Fruit fly (Drosophila melanogaster) whole organism, embryonic: ENCODE results near the gene CG14618.

Source experiments
- Bgb ChIP-seq: fragments of 200-800 bp; sonication (Bioruptor generic); IDR thresholded peaks from 2 replicates; pipeline ENCODE4 v1.3.6; 2022; ENCODE audit warnings: missing biosample characterization, missing genetic modification characterization; ENCODE audit not compliant: partially characterized antibody
- CG10209 ChIP-seq: fragments of 200-800 bp; sonication (Bioruptor generic); optimal IDR thresholded peaks from 3 replicates; lab custom pipeline; 2017; ENCODE audit warnings: missing biosample characterization, mild to moderate bottlenecking, missing genetic modification characterization, missing genetic modification reagents
- CG11695 ChIP-seq: fragments of 200-800 bp; sonication (Bioruptor generic); IDR thresholded peaks from 3 replicates; pipeline ENCODE4 v1.3.6; 2022; ENCODE audit warnings: missing biosample characterization, missing genetic modification characterization
- CG12769 ChIP-seq: fragments of 200-800 bp; sonication (Bioruptor generic); optimal IDR thresholded peaks from 2 replicates; lab custom pipeline; 2019; ENCODE audit warnings: missing biosample characterization, mild to moderate bottlenecking, missing genetic modification characterization, moderate library complexity
- CG15269 ChIP-seq: fragments of 200-800 bp; sonication (Bioruptor generic); optimal IDR thresholded peaks from 2 replicates; lab custom pipeline; 2018; ENCODE audit warnings: missing biosample characterization, mild to moderate bottlenecking, missing genetic modification characterization, moderate library complexity
- CG17359 ChIP-seq: fragments of 200-800 bp; sonication (Bioruptor generic); optimal IDR thresholded peaks from 3 replicates; lab custom pipeline; 2018; ENCODE audit warnings: missing biosample characterization, mild to moderate bottlenecking, missing genetic modification characterization, moderate library complexity
- CG17829 ChIP-seq: fragments of 200-800 bp; optimal IDR thresholded peaks from 2 replicates; lab custom pipeline; 2019; ENCODE audit warnings: missing biosample characterization, mild to moderate bottlenecking, missing genetic modification characterization, moderate library complexity
- CG17912 ChIP-seq: fragments of 200-800 bp; sonication (Bioruptor generic); optimal IDR thresholded peaks from 2 replicates; lab custom pipeline; 2018; ENCODE audit warnings: missing biosample characterization, mild to moderate bottlenecking, missing genetic modification characterization
- CG2120 ChIP-seq: fragments of 200-800 bp; sonication (Bioruptor generic); optimal IDR thresholded peaks from 3 replicates; lab custom pipeline; 2016; ENCODE audit warnings: missing biosample characterization, missing genetic modification characterization
- CG2678 ChIP-seq: fragments of 200-800 bp; sonication (Bioruptor generic); optimal IDR thresholded peaks from 3 replicates; lab custom pipeline; 2019; ENCODE audit warnings: missing biosample characterization, mild to moderate bottlenecking, missing genetic modification characterization, moderate library complexity
- CG2712 ChIP-seq: fragments of 200-800 bp; optimal IDR thresholded peaks from 3 replicates; lab custom pipeline; 2019; ENCODE audit warnings: missing biosample characterization, mild to moderate bottlenecking, missing genetic modification characterization, moderate library complexity
- CG32772 ChIP-seq: fragments of 200-800 bp; sonication (Bioruptor generic); IDR thresholded peaks from 2 replicates; pipeline ENCODE4 v1.3.6; 2022; ENCODE audit warnings: missing biosample characterization, missing genetic modification characterization
- CG3281 ChIP-seq: fragments of 200-800 bp; sonication (Bioruptor generic); optimal IDR thresholded peaks from 3 replicates; lab custom pipeline; 2017; ENCODE audit warnings: missing biosample characterization, mild to moderate bottlenecking, missing genetic modification characterization
- CoRest ChIP-seq: fragments of 200-800 bp; sonication (Bioruptor generic); optimal IDR thresholded peaks from 3 replicates; lab custom pipeline; 2018; ENCODE audit warnings: missing biosample characterization, mild to moderate bottlenecking, missing genetic modification characterization, moderate library complexity
- Ets65A ChIP-seq: fragments of 200-800 bp; sonication (Bioruptor generic); peaks from one replicate; lab custom pipeline; 2016; ENCODE audit warnings: missing biosample characterization, missing genetic modification characterization
- Fer1 ChIP-seq: fragments of 200-800 bp; sonication (Bioruptor generic); optimal IDR thresholded peaks from 2 replicates; lab custom pipeline; 2017; ENCODE audit warnings: missing biosample characterization, mild to moderate bottlenecking, missing genetic modification characterization
- Med ChIP-seq: fragments of 200-800 bp; sonication (Bioruptor generic); peaks from one replicate; lab custom pipeline; 2016; ENCODE audit warnings: missing biosample characterization, missing genetic modification characterization, mild to moderate bottlenecking, inconsistent platforms, moderate library complexity
- Pdp1 ChIP-seq, 2 experiments: fragments of 200-800 bp; sonication (Bioruptor generic); optimal IDR thresholded peaks; 3 replicates each; lab custom pipeline; 2016; ENCODE audit warnings: missing biosample characterization in 2 of 2, missing genetic modification characterization in 2 of 2, mild to moderate bottlenecking in 1 of 2, moderate library complexity in 1 of 2
- Ptx1 ChIP-seq: fragments of 200-800 bp; sonication (Bioruptor generic); IDR thresholded peaks from 2 replicates; pipeline ENCODE4 v1.3.6; 2022; ENCODE audit warnings: missing biosample characterization, missing genetic modification characterization
- Rfx ChIP-seq: fragments of 200-800 bp; sonication (Bioruptor generic); IDR thresholded peaks from 2 replicates; pipeline ENCODE4 v1.3.6; 2022; ENCODE audit warnings: missing biosample characterization, missing genetic modification characterization
- ab ChIP-seq: fragments of 200-800 bp; sonication (Bioruptor generic); optimal IDR thresholded peaks from 2 replicates; lab custom pipeline; 2016; ENCODE audit warnings: missing biosample characterization, missing genetic modification characterization
- chinmo ChIP-seq: fragments of 200-800 bp; sonication (Bioruptor generic); IDR thresholded peaks from 4 replicates; pipeline ENCODE4 v1.3.6; 2022; ENCODE audit warnings: missing biosample characterization, missing genetic modification characterization; ENCODE audit not compliant: partially characterized antibody
- crp ChIP-seq, 2 experiments: fragments of 200-800 bp; sonication (Bioruptor generic); optimal IDR thresholded peaks; 2 replicates in 1 of 2; 3 replicates in 1 of 2; lab custom pipeline; 2017; ENCODE audit warnings: missing biosample characterization in 2 of 2, missing genetic modification characterization in 2 of 2, mild to moderate bottlenecking in 1 of 2, moderate library complexity in 1 of 2
- disco-r ChIP-seq: fragments of 200-800 bp; sonication (Bioruptor generic); optimal IDR thresholded peaks from 2 replicates; lab custom pipeline; 2016; ENCODE audit warnings: missing biosample characterization, missing genetic modification characterization
- fd3F ChIP-seq: fragments of 200-800 bp; sonication (Bioruptor generic); optimal IDR thresholded peaks from 2 replicates; lab custom pipeline; 2018; ENCODE audit warnings: missing biosample characterization, mild to moderate bottlenecking, missing genetic modification characterization, moderate library complexity
- gem ChIP-seq: fragments of 200-800 bp; sonication (Bioruptor generic); optimal IDR thresholded peaks from 2 replicates; lab custom pipeline; 2019; ENCODE audit warnings: missing biosample characterization, mild to moderate bottlenecking, missing genetic modification characterization, moderate library complexity
- gfzf ChIP-seq: fragments of 200-800 bp; sonication (Bioruptor generic); optimal IDR thresholded peaks from 2 replicates; lab custom pipeline; 2016; ENCODE audit warnings: missing biosample characterization, mild to moderate bottlenecking, missing genetic modification characterization, moderate library complexity
- grau ChIP-seq: fragments of 200-800 bp; optimal IDR thresholded peaks from 3 replicates; lab custom pipeline; 2019; ENCODE audit warnings: missing biosample characterization, mild to moderate bottlenecking, missing genetic modification characterization, moderate library complexity
- gsb ChIP-seq: fragments of 200-800 bp; sonication (Bioruptor generic); IDR thresholded peaks from 2 replicates; pipeline ENCODE4 v1.3.6; 2022; ENCODE audit warnings: missing biosample characterization, missing genetic modification characterization
- lilli ChIP-seq: fragments of 200-800 bp; sonication (Bioruptor generic); optimal IDR thresholded peaks from 3 replicates; lab custom pipeline; 2016; ENCODE audit warnings: missing biosample characterization, missing genetic modification characterization
- pnt ChIP-seq: fragments of 200-800 bp; sonication (Bioruptor generic); optimal IDR thresholded peaks from 3 replicates; lab custom pipeline; 2016; ENCODE audit warnings: missing biosample characterization, missing genetic modification characterization
- pros ChIP-seq: fragments of 200-800 bp; sonication (Bioruptor generic); optimal IDR thresholded peaks from 3 replicates; lab custom pipeline; 2019; ENCODE audit warnings: missing biosample characterization, mild to moderate bottlenecking, missing genetic modification characterization, moderate library complexity
- row ChIP-seq: fragments of 200-800 bp; sonication (Bioruptor generic); IDR thresholded peaks from 3 replicates; pipeline ENCODE4 v1.3.6; 2022; ENCODE audit warnings: missing biosample characterization, missing genetic modification characterization
- sd ChIP-seq: fragments of 200-800 bp; sonication (Bioruptor generic); optimal IDR thresholded peaks from 3 replicates; lab custom pipeline; 2018; ENCODE audit warnings: missing biosample characterization, mild to moderate bottlenecking, missing genetic modification characterization, moderate library complexity
- sens ChIP-seq: fragments of 200-800 bp; sonication (Bioruptor generic); peaks from one replicate; lab custom pipeline; 2016; ENCODE audit warnings: missing biosample characterization, missing genetic modification characterization
- slbo ChIP-seq: fragments of 200-800 bp; sonication (Bioruptor generic); IDR thresholded peaks from 2 replicates; pipeline ENCODE4 v1.3.6; 2022; ENCODE audit warnings: missing biosample characterization, missing genetic modification characterization
- tx ChIP-seq: fragments of 200-800 bp; sonication (Bioruptor generic); optimal IDR thresholded peaks from 2 replicates; lab custom pipeline; 2016; ENCODE audit warnings: missing biosample characterization, missing genetic modification characterization
- vvl ChIP-seq: fragments of 200-800 bp; sonication (Bioruptor generic); IDR thresholded peaks from 2 replicates; pipeline ENCODE4 v1.3.6; 2022; ENCODE audit warnings: missing biosample characterization, missing genetic modification characterization
- z ChIP-seq: fragments of 200-800 bp; sonication (Bioruptor generic); IDR thresholded peaks from 3 replicates; pipeline ENCODE4 v1.3.6; 2022; ENCODE audit warnings: missing biosample characterization, missing genetic modification characterization

The CG14618 gene

dm6 chrX:22471819-22472218 lies 1.7 kb upstream of the CG14618 start, which contains the start of gene CG14613 (continued):
- TF ChIP-seq pnt (GFP tag; lab: Kevin White, UChicago) (no peak), CG17829 (tag; lab: Kevin White, UChicago) (no peak), CG15269 (tag; lab: Kevin White, UChicago) (no peak), tx (no peak), z (no peak), CG10209 (GFP tag; lab: Kevin White, UChicago) (no peak)

- TF ChIP-seq Pdp1 (GFP tag; optimal IDR thresholded peaks at IDR 0.05; lab: Kevin White, UChicago), result peak in 1 of 2 experiments; percentile 75
- TF ChIP-seq pros (GFP tag; lab: Kevin White, UChicago), result no peak
- no peak for TF ChIP-seq ab (GFP tag; lab: Kevin White, UChicago)
Measured at dm6 chrX:22474881-22475280, 1.4 kb downstream of the CG14618 start.

- TF ChIP-seq disco-r (GFP tag; lab: Kevin White, UChicago) (no peak), CG17359 (tag; lab: Kevin White, UChicago) (peak; percentile 4), vvl (GFP tag; lab: Robert Waterston, UW) (peak; percentile 66), gem (tag; lab: Kevin White, UChicago) (peak; percentile 20), CG2120 (GFP tag; lab: Kevin White, UChicago) (peak; percentile 41), slbo (GFP tag; lab: Robert Waterston, UW) (peak; percentile 17; the same call in 1 of the 2 replicates), CG32772 (GFP tag; lab: Robert Waterston, UW) (peak; percentile 38; the same call in 1 of the 2 replicates), Ets65A (GFP tag; lab: Kevin White, UChicago) (peak; percentile 4), CG11695 (GFP tag; lab: Robert Waterston, UW) (peak; percentile 73), Med (GFP tag; lab: Kevin White, UChicago) (peak; percentile 59), CG17912 (GFP tag; lab: Kevin White, UChicago) (no peak), CG2712 (peak; percentile 7), CG12769 (tag; lab: Kevin White, UChicago) (peak; percentile 0), row (GFP tag; lab: Robert Waterston, UW) (peak; percentile 23; the same call in 1 of the 3 replicates), lilli (peak; percentile 18), CG2678 (tag; lab: Kevin White, UChicago) (peak; percentile 30), chinmo (GFP tag; lab: Robert Waterston, UW) (peak; percentile 57; the same call in 1 of the 4 replicates), Bgb (GFP tag; lab: Robert Waterston, UW) (0 out of 2 replicates have a peak, but pooled peaks have one; percentile 10), Ptx1 (GFP tag; lab: Robert Waterston, UW) (0 out of 2 replicates have a peak, but pooled peaks have one; percentile 10), fd3F (GFP tag; lab: Kevin White, UChicago) (peak; percentile 12), z (no peak), Fer1 (GFP tag; lab: Kevin White, UChicago) (no peak), CoRest (tag; lab: Kevin White, UChicago) (peak; percentile 18), gsb (GFP tag; lab: Robert Waterston, UW) (no peak), gfzf (no peak), crp (GFP tag; optimal IDR thresholded peaks at IDR 0.05; lab: Kevin White, UChicago) (peak in 1 of 2 experiments; percentile 16), CG3281 (GFP tag; lab: Kevin White, UChicago) (peak; percentile 32), sd (peak; percentile 21), Rfx (peak; percentile 11; the same call in 1 of the 2 replicates), sens (GFP tag; lab: Kevin White, UChicago) (peak; percentile 83), grau (tag; lab: Kevin White, UChicago) (peak; percentile 64), ab (GFP tag; lab: Kevin White, UChicago) (no peak)
Measured at dm6 chrX:22477689-22478590, 4.4 kb downstream of the CG14618 start.
